ENCODE assay signal across 1 fruit fly cellular context in genomic region chr3L:680258-680657, dm6.
TF ChIP-seq lines count a peak whose summit lies in the region.

Gene CG17129 (minus strand): TSS chr3L:680326.

TF ChIP-seq in whole organism, embryonic, 481 proteins besides CTCF, POLR2A, EP300 and RAD21 (continued from another document):
- peak; percentile 57 for TF ChIP-seq CG11723 (GFP tag; optimal IDR thresholded peaks at IDR 0.05; lab: Kevin White, UChicago)
- TF ChIP-seq CG15479 (GFP tag; optimal IDR thresholded peaks at IDR 0.05; lab: Kevin White, UChicago), result no peak
- no peak for TF ChIP-seq Doc2 (GFP tag; IDR thresholded peaks at IDR 0.05; lab: Robert Waterston, UW)
- peak; percentile 56; the same call in 1 of the 2 replicates for TF ChIP-seq Awh (GFP tag; IDR thresholded peaks at IDR 0.05; lab: Robert Waterston, UW)
- TF ChIP-seq ems (GFP tag; optimal IDR thresholded peaks at IDR 0.05; lab: Kevin White, UChicago), result no peak
- TF ChIP-seq Hsf (GFP tag; optimal IDR thresholded peaks at IDR 0.05; lab: Kevin White, UChicago), result peak; percentile 71
- peak; percentile 2 for TF ChIP-seq CG17912 (GFP tag; optimal IDR thresholded peaks at IDR 0.05; lab: Kevin White, UChicago)
- peak; percentile 84 for TF ChIP-seq slbo (GFP tag; IDR thresholded peaks at IDR 0.05; lab: Robert Waterston, UW)
- TF ChIP-seq tll (GFP tag; optimal IDR thresholded peaks at IDR 0.05; lab: Kevin White, UChicago), result no peak
- no peak for TF ChIP-seq ham (GFP tag; IDR thresholded peaks at IDR 0.05; lab: Robert Waterston, UW)
- TF ChIP-seq CG2889 (GFP tag; IDR thresholded peaks at IDR 0.05; lab: Robert Waterston, UW), result no peak
- TF ChIP-seq CG3847 (GFP tag; IDR thresholded peaks at IDR 0.05; lab: Robert Waterston, UW), result peak; percentile 78
- peak; percentile 76 for TF ChIP-seq Abd-B (GFP tag; optimal IDR thresholded peaks at IDR 0.05; lab: Kevin White, UChicago)
- TF ChIP-seq tin (GFP tag; optimal IDR thresholded peaks at IDR 0.05; lab: Kevin White, UChicago), result peak; percentile 83
- no peak for TF ChIP-seq Dip2 (GFP tag; IDR thresholded peaks at IDR 0.05; lab: Robert Waterston, UW)
- peak; percentile 96 for TF ChIP-seq Sry-δ (GFP tag; optimal IDR thresholded peaks at IDR 0.05; lab: Kevin White, UChicago)
- peak; percentile 39 for TF ChIP-seq schlank (tag; optimal IDR thresholded peaks at IDR 0.05; lab: Kevin White, UChicago)
- peak; percentile 87 for TF ChIP-seq Xrp1 (GFP tag; IDR thresholded peaks at IDR 0.05; lab: Robert Waterston, UW)
- TF ChIP-seq CG10321 (GFP tag; IDR thresholded peaks at IDR 0.05; lab: Robert Waterston, UW), result no peak
- TF ChIP-seq Dp (GFP tag; optimal IDR thresholded peaks at IDR 0.05; lab: Kevin White, UChicago), result peak; percentile 80
- no peak for TF ChIP-seq fd64A (GFP tag; optimal IDR thresholded peaks at IDR 0.05; lab: Kevin White, UChicago)
- TF ChIP-seq Deaf1 (tag; optimal IDR thresholded peaks at IDR 0.05; lab: Kevin White, UChicago), result peak; percentile 45
- TF ChIP-seq CG34224 (GFP tag; IDR thresholded peaks at IDR 0.05; lab: Robert Waterston, UW; ENCODE audit: partially characterized antibody), result peak; percentile 97
- no peak for TF ChIP-seq CG4282 (GFP tag; optimal IDR thresholded peaks at IDR 0.05; lab: Kevin White, UChicago)
- 0 out of 2 replicates have a peak, but pooled peaks have one; percentile 31 for TF ChIP-seq CG8765 (GFP tag; IDR thresholded peaks at IDR 0.05; lab: Robert Waterston, UW)
- peak; percentile 71 for TF ChIP-seq CG9727 (GFP tag; optimal IDR thresholded peaks at IDR 0.05; lab: Kevin White, UChicago)
- peak; percentile 76 for TF ChIP-seq CG17328 (GFP tag; IDR thresholded peaks at IDR 0.05; lab: Robert Waterston, UW)
- peak; percentile 81 for TF ChIP-seq CG15514 (GFP tag; optimal IDR thresholded peaks at IDR 0.05; lab: Kevin White, UChicago)
- TF ChIP-seq CG5180 (GFP tag; optimal IDR thresholded peaks at IDR 0.05; lab: Kevin White, UChicago), result no peak
- no peak for TF ChIP-seq Hand (GFP tag; optimal IDR thresholded peaks at IDR 0.05; lab: Kevin White, UChicago)
- TF ChIP-seq Taf1 (GFP tag; IDR thresholded peaks at IDR 0.05; lab: Robert Waterston, UW), result peak; percentile 57; the same call in 1 of the 2 replicates
- TF ChIP-seq CG8478 (optimal IDR thresholded peaks at IDR 0.05; lab: Kevin White, UChicago), result no peak
- no peak for TF ChIP-seq CG5953 (GFP tag; IDR thresholded peaks at IDR 0.05; lab: Robert Waterston, UW)
- TF ChIP-seq Mes4 (GFP tag; optimal IDR thresholded peaks at IDR 0.05; lab: Kevin White, UChicago), result peak; percentile 72
- TF ChIP-seq CG10979 (tag; optimal IDR thresholded peaks at IDR 0.05; lab: Kevin White, UChicago), result peak; percentile 70
- TF ChIP-seq CG13894 (tag; optimal IDR thresholded peaks at IDR 0.05; lab: Kevin White, UChicago), result peak; percentile 81
- peak; percentile 48 for TF ChIP-seq CG13123 (GFP tag; optimal IDR thresholded peaks at IDR 0.05; lab: Kevin White, UChicago)
- no peak for TF ChIP-seq pan (optimal IDR thresholded peaks at IDR 0.05; lab: Kevin White, UChicago)
- TF ChIP-seq pan (GFP tag; optimal IDR thresholded peaks at IDR 0.05 in 1 of 2, IDR thresholded peaks at IDR 0.05 in 1 of 2), result peak in 1 of 2 experiments; percentile 70
